Worm (Caenorhabditis elegans) whole organism, L2 larva: ENCODE results near the gene baz-2.

Experiments
- R02D3.7 ChIP-seq: fragments of 150-350 bp; optimal IDR thresholded peaks from 2 replicates; lab custom pipeline; 2014; ENCODE audit warnings: missing biosample characterization, missing genetic modification characterization
- ama-1 ChIP-seq: fragments of 150-350 bp; optimal IDR thresholded peaks from 2 replicates; lab custom pipeline; 2018; ENCODE audit warnings: inconsistent platforms
- ceh-82 ChIP-seq: fragments of 150-350 bp; optimal IDR thresholded peaks from 2 replicates; lab custom pipeline; 2014; ENCODE audit warnings: missing biosample characterization, missing genetic modification characterization
- lin-11 ChIP-seq: fragments of 150-350 bp; sonication (generic microtip); optimal IDR thresholded peaks from 2 replicates; lab custom pipeline; 2014; ENCODE audit warnings: missing biosample characterization, missing genetic modification characterization, inconsistent platforms, mixed read lengths
- mab-5 ChIP-seq: fragments of 150-350 bp; optimal IDR thresholded peaks from 2 replicates; lab custom pipeline; 2014; ENCODE audit warnings: missing biosample characterization, missing genetic modification characterization
- nhr-21 ChIP-seq: fragments of 150-350 bp; optimal IDR thresholded peaks from 2 replicates; lab custom pipeline; 2014; ENCODE audit warnings: missing biosample characterization, missing genetic modification characterization
- nhr-237 ChIP-seq: fragments of 150-350 bp; optimal IDR thresholded peaks from 2 replicates; lab custom pipeline; 2014; ENCODE audit warnings: missing biosample characterization, missing genetic modification characterization
- skn-1 ChIP-seq: sonication (generic microtip); optimal IDR thresholded peaks from 2 replicates; lab custom pipeline; 2017; ENCODE audit warnings: missing biosample characterization, missing genetic modification characterization
- sma-9 ChIP-seq, 2 experiments: fragments of 150-350 bp in 1 of 2; sonication (generic microtip) in 1 of 2; optimal IDR thresholded peaks; 2 replicates each; lab custom pipeline; 2014 to 2016; ENCODE audit warnings: missing genetic modification characterization in 2 of 2, mild to moderate bottlenecking in 1 of 2, missing biosample characterization in 1 of 2, missing compliant biosample characterization in 1 of 2, missing genetic modification reagents in 1 of 2, moderate library complexity in 1 of 2
- snpc-4 ChIP-seq: fragments of 150-350 bp; optimal IDR thresholded peaks from 2 replicates; lab custom pipeline; 2014; ENCODE audit warnings: missing biosample characterization, missing genetic modification characterization
- unc-62 ChIP-seq: fragments of 150-350 bp; optimal IDR thresholded peaks from 2 replicates; lab custom pipeline; 2014; ENCODE audit warnings: missing biosample characterization, missing genetic modification reagents, missing genetic modification characterization
- zag-1 ChIP-seq: fragments of 150-350 bp; optimal IDR thresholded peaks from 2 replicates; lab custom pipeline; 2014; ENCODE audit warnings: missing biosample characterization, missing genetic modification characterization
- ztf-11 ChIP-seq: sonication (generic microtip); optimal IDR thresholded peaks from 2 replicates; lab custom pipeline; 2017; ENCODE audit warnings: missing biosample characterization, missing genetic modification characterization

- TF ChIP-seq R02D3.7 (no peak), snpc-4 (tag; lab: Kevin White, UChicago) (no peak), ztf-11 (tag; lab: Kevin White, UChicago) (no peak), zag-1 (tag; lab: Kevin White, UChicago) (no peak), skn-1 (tag; lab: Kevin White, UChicago) (no peak), unc-62 (GFP tag; lab: Kevin White, UChicago) (no peak), ceh-82 (tag; lab: Kevin White, UChicago) (no peak), nhr-21 (tag; lab: Kevin White, UChicago) (no peak), sma-9 (GFP tag; optimal IDR thresholded peaks at IDR 0.05; lab: Kevin White, UChicago) (no peak), sma-9 (tag; optimal IDR thresholded peaks at IDR 0.05; lab: Kevin White, UChicago) (no peak), lin-11 (tag; lab: Kevin White, UChicago) (no peak), ama-1 (lab: Kevin White, UChicago) (no peak), nhr-237 (tag; lab: Kevin White, UChicago) (no peak), mab-5 (tag; lab: Kevin White, UChicago) (no peak)
Measured at ce11 chrIII:7616228-7616627, 39.6 kb downstream of the baz-2 start, which contains the start of gene T04A6.1.
